Worm (Caenorhabditis elegans) whole organism, late embryonic: ENCODE results near the gene R13D11.3.

ENCODE experiments used
- ceh-2 ChIP-seq: sonication (generic microtip); optimal IDR thresholded peaks from 2 replicates; lab custom pipeline; 2016; ENCODE audit warnings: missing genotype, missing genetic modification characterization, missing compliant biosample characterization
- ceh-31 ChIP-seq: sonication (generic microtip); optimal IDR thresholded peaks from 2 replicates; lab custom pipeline; 2016; ENCODE audit warnings: missing genetic modification characterization, missing compliant biosample characterization
- ceh-34 ChIP-seq: sonication (generic microtip); optimal IDR thresholded peaks from 2 replicates; lab custom pipeline; 2016; ENCODE audit warnings: mild to moderate bottlenecking, missing genetic modification characterization, missing compliant biosample characterization
- dmd-4 ChIP-seq: sonication (generic microtip); optimal IDR thresholded peaks from 2 replicates; lab custom pipeline; 2016; ENCODE audit warnings: borderline replicate concordance, missing genetic modification characterization, missing compliant biosample characterization
- dve-1 ChIP-seq: sonication (generic microtip); optimal IDR thresholded peaks from 2 replicates; lab custom pipeline; 2017; ENCODE audit warnings: antibody characterized with exemption, mild to moderate bottlenecking, missing genetic modification characterization, missing compliant biosample characterization
- elt-4 ChIP-seq: sonication (generic microtip); optimal IDR thresholded peaks from 2 replicates; lab custom pipeline; 2016; ENCODE audit warnings: missing genetic modification characterization, missing compliant biosample characterization
- fax-1 ChIP-seq: sonication (generic microtip); optimal IDR thresholded peaks from 2 replicates; lab custom pipeline; 2016; ENCODE audit warnings: missing genotype, missing genetic modification characterization, missing compliant biosample characterization
- fkh-6 ChIP-seq: sonication (generic microtip); optimal IDR thresholded peaks from 2 replicates; lab custom pipeline; 2016; ENCODE audit warnings: missing genetic modification characterization, missing compliant biosample characterization
- gmeb-2 ChIP-seq: sonication (generic microtip); optimal IDR thresholded peaks from 2 replicates; lab custom pipeline; 2016; ENCODE audit warnings: missing genetic modification characterization, inconsistent platforms, missing compliant biosample characterization
- hlh-15 ChIP-seq: sonication (generic microtip); optimal IDR thresholded peaks from 2 replicates; lab custom pipeline; 2016; ENCODE audit warnings: missing genetic modification characterization, missing compliant biosample characterization
- lim-6 ChIP-seq: sonication (generic microtip); optimal IDR thresholded peaks from 2 replicates; lab custom pipeline; 2016; ENCODE audit warnings: missing genetic modification characterization, missing compliant biosample characterization
- lin-11 ChIP-seq: fragments of 200-800 bp; sonication (Bioruptor generic); optimal IDR thresholded peaks from 2 replicates; lab custom pipeline; 2018; ENCODE audit warnings: mild to moderate bottlenecking, missing genetic modification characterization, missing compliant biosample characterization
- nhr-232 ChIP-seq: sonication (generic microtip); optimal IDR thresholded peaks from 2 replicates; lab custom pipeline; 2016; ENCODE audit warnings: missing genetic modification characterization, missing compliant biosample characterization
- npax-4 ChIP-seq: sonication (generic microtip); optimal IDR thresholded peaks from 2 replicates; lab custom pipeline; 2016; ENCODE audit warnings: missing genetic modification characterization, missing compliant biosample characterization
- pag-3 ChIP-seq: sonication (generic microtip); optimal IDR thresholded peaks from 2 replicates; lab custom pipeline; 2016; ENCODE audit warnings: missing compliant biosample characterization, missing genetic modification characterization, borderline replicate concordance
- pax-1 ChIP-seq: fragments of 150-350 bp; optimal IDR thresholded peaks from 2 replicates; lab custom pipeline; 2014; ENCODE audit warnings: missing biosample characterization, missing genetic modification characterization
- pha-2 ChIP-seq: sonication (generic microtip); optimal IDR thresholded peaks from 2 replicates; lab custom pipeline; 2017; ENCODE audit warnings: mild to moderate bottlenecking, missing genetic modification characterization, missing compliant biosample characterization
- pha-4 ChIP-seq: fragments of 150-350 bp; optimal IDR thresholded peaks from 2 replicates; lab custom pipeline; 2018; ENCODE audit warnings: missing biosample characterization, missing genetic modification reagents, missing genetic modification characterization
- pqm-1 ChIP-seq: sonication (generic microtip); optimal IDR thresholded peaks from 2 replicates; lab custom pipeline; 2016; ENCODE audit warnings: missing genetic modification characterization, missing compliant biosample characterization
- rnt-1 ChIP-seq: sonication (generic microtip); optimal IDR thresholded peaks from 2 replicates; lab custom pipeline; 2016; ENCODE audit warnings: missing genetic modification characterization, missing compliant biosample characterization
- sdc-2 ChIP-seq: sonication (generic microtip); optimal IDR thresholded peaks from 2 replicates; lab custom pipeline; 2016; ENCODE audit warnings: missing genotype, missing genetic modification characterization, missing compliant biosample characterization
- sox-2 ChIP-seq: fragments of 200-800 bp; sonication (Bioruptor generic); IDR thresholded peaks from 2 replicates; pipeline ENCODE4 v1.3.6; 2022; ENCODE audit warnings: missing genetic modification reagents, missing genetic modification characterization, missing compliant biosample characterization
- sox-4 ChIP-seq: sonication (generic microtip); optimal IDR thresholded peaks from 2 replicates; lab custom pipeline; 2017; ENCODE audit warnings: mild to moderate bottlenecking, missing genetic modification characterization, inconsistent platforms, missing compliant biosample characterization
- syd-9 ChIP-seq: sonication (generic microtip); optimal IDR thresholded peaks from 2 replicates; lab custom pipeline; 2016; ENCODE audit warnings: mild to moderate bottlenecking, missing genetic modification characterization, moderate library complexity, missing compliant biosample characterization
- tbx-7 ChIP-seq: sonication (generic microtip); optimal IDR thresholded peaks from 2 replicates; lab custom pipeline; 2016; ENCODE audit warnings: missing genotype, missing genetic modification characterization, missing compliant biosample characterization
- ttx-3 ChIP-seq: sonication (generic microtip); optimal IDR thresholded peaks from 2 replicates; lab custom pipeline; 2016; ENCODE audit warnings: missing genetic modification reagents, missing genetic modification characterization, missing compliant biosample characterization
- unc-3 ChIP-seq, 2 experiments: fragments of 200-800 bp in 1 of 2; sonication (Bioruptor generic) in 1 of 2; sonication (generic microtip) in 1 of 2; conservative IDR thresholded peaks in 1 of 2; optimal IDR thresholded peaks in 1 of 2; 2 replicates each; pipeline versions ENCODE4 v1.3.6 to Lab custom; 2016 to 2022; ENCODE audit warnings: missing compliant biosample characterization in 2 of 2, missing genetic modification characterization in 2 of 2, missing genetic modification reagents in 1 of 2
- unc-42 ChIP-seq: sonication (generic microtip); optimal IDR thresholded peaks from 2 replicates; lab custom pipeline; 2016; ENCODE audit warnings: missing genotype, missing genetic modification characterization, missing compliant biosample characterization
- unc-55 ChIP-seq: sonication (generic microtip); optimal IDR thresholded peaks from 2 replicates; lab custom pipeline; 2017; ENCODE audit warnings: missing biosample characterization, missing genetic modification reagents, missing genetic modification characterization
- unc-86 ChIP-seq: sonication (generic microtip); optimal IDR thresholded peaks from 2 replicates; lab custom pipeline; 2016; ENCODE audit warnings: missing genetic modification characterization, missing compliant biosample characterization

Gene R13D11.3

DNA sequence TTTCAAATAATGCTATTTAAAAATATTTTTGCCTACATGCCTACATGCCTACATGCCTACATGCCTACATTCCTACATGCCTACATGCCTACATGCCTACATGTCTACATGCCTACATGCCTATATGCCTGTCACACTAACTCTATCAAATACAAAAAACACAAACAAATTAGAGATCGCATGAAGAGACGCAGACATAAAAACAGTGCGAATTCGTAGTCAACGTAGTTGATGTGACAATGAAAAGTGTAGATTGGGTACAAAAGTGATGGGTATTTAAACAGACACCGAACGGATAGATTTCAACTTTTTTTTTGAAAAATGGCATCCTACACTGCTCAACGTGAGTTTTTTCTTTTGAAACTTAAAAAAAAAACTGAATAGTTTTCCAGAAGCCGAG lies 37.5 kb upstream of the R13D11.3 start, which contains the start of gene R09E12.9:
R09E12.9 (plus strand) TSS at position 316 of the 400 bp plus-strand sequence.
- TF ChIP-seq fkh-6 (no peak), tbx-7 (tag; lab: Kevin White, UChicago) (no peak), sox-2 (GFP tag; lab: Robert Waterston, UW) (no peak)

DNA sequence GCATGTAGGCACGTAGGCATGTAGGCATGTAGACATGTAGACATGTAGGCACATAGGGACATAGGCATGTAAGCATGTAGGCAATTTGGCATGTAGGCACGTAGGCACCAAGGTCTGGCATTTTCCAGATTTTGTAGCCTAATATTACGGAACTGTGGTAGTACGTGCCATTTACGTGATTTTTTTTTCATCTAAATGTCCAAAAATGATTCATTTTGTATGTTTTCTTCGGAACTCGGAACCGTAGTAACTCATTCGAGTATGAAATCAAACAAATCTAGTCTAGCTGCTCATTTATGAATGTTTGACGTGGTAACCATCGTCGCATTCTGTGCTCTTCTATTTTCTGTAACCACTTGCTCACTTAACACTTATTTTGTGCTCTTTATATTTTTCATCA lies 36.5 kb upstream of the R13D11.3 start, which contains the start of gene srbc-59:
srbc-59 (plus strand) TSS at position 301 of the 400 bp plus-strand sequence.
- no peak for TF ChIP-seq rnt-1 (tag; lab: Kevin White, UChicago)
- no peak for TF ChIP-seq ceh-31 (tag; lab: Kevin White, UChicago)
- TF ChIP-seq, all 69 proteins: peak for 0

DNA sequence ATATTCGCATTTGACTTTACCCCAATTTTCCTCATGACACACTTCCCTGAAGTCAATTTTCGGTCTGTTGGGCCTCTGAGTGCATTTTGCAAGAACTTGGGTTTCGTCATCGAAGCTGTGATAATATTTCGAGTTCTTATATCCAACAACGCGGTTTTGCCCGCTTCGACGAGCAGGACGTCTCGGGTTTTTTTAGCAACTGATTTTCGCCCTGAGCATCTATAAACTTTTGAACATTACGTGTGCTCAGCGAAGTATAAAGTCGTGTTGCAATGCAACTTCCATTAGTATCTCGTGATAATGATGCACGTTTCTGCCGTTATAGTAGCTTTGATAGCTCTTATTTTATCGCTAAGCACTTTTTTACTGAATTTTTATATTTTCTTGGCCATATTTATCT lies 34.8 kb upstream of the R13D11.3 start, which contains the start of gene srbc-60:
srbc-60 (plus strand) TSS at position 301 of the 400 bp plus-strand sequence.
- TF ChIP-seq unc-42 (tag; lab: Kevin White, UChicago) (no peak), lim-6 (tag; lab: Kevin White, UChicago) (no peak), pha-2 (tag; lab: Kevin White, UChicago) (no peak), gmeb-2 (tag; lab: Kevin White, UChicago) (no peak), dve-1 (tag; lab: Kevin White, UChicago) (no peak), unc-55 (GFP tag; lab: Kevin White, UChicago) (no peak), sdc-2 (tag; lab: Kevin White, UChicago) (no peak), ttx-3 (tag; lab: Kevin White, UChicago) (no peak), pqm-1 (tag; lab: Kevin White, UChicago) (no peak), elt-4 (tag; lab: Kevin White, UChicago) (no peak), fax-1 (tag; lab: Kevin White, UChicago) (no peak), nhr-232 (no peak), pag-3 (tag; lab: Kevin White, UChicago) (no peak), ceh-31 (tag; lab: Kevin White, UChicago) (no peak), syd-9 (tag; lab: Kevin White, UChicago) (no peak)

DNA sequence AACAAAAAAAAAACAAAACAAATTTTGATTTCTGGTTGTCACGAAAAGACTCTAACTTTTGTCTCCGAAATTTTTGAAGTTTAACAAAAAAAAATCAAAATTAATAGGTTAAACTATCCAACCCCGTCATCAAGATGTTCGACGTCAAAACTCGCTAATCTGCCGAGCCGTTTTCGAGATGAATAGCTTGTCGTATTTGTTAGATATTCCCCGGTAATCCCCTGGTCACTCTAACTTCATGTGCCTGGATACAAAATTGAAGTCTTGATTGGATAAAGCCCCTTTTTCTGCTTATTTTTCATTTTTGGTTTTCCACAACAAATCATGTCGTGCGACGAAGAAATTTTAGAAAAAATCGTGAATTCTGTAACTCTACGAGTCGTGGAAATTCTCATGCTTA lies 32.4 kb upstream of the R13D11.3 start, which contains the start of gene srab-16:
srab-16 (plus strand) TSS at position 301 of the 400 bp plus-strand sequence.
- TF ChIP-seq pax-1 (tag; lab: Kevin White, UChicago) (no peak), sox-4 (tag; lab: Kevin White, UChicago) (no peak), ceh-2 (tag; lab: Kevin White, UChicago) (no peak), npax-4 (tag; lab: Kevin White, UChicago) (no peak), gmeb-2 (tag; lab: Kevin White, UChicago) (no peak), lin-11 (tag; lab: Kevin White, UChicago) (no peak)

DNA sequence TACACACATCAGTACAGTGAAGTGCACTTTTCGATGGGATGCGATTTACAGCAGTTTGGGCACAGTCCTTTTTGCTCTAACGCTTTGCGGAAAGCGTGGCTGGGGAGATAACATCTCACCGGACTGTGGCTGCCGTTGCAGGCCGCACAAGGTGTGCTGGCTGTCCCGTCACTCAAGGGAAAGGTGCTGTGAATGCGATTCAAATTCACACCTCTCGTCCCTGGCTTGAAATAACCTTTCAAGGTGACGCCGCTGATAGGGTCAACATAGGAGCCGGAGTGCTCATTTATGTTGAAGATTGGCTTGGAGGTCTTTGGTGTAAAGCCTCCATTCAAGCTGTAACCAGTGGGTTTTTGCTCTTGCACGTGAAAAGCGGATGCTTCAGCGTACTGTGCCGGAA lies 20.7 kb upstream of the R13D11.3 start:
- TF ChIP-seq sox-2 (GFP tag; lab: Robert Waterston, UW): no peak
- TF ChIP-seq elt-4 (tag; lab: Kevin White, UChicago): no peak
- TF ChIP-seq dve-1 (tag; lab: Kevin White, UChicago): no peak
- no peak for TF ChIP-seq gmeb-2 (tag; lab: Kevin White, UChicago)
- no peak for TF ChIP-seq ceh-2 (tag; lab: Kevin White, UChicago)
- no peak for TF ChIP-seq unc-86 (tag; lab: Kevin White, UChicago)
- TF ChIP-seq syd-9 (tag; lab: Kevin White, UChicago): no peak
- TF ChIP-seq unc-3 (GFP tag; conservative IDR thresholded peaks at IDR 0.05; lab: Robert Waterston, UW): no peak
- TF ChIP-seq unc-3 (tag; optimal IDR thresholded peaks at IDR 0.05; lab: Kevin White, UChicago): no peak
- TF ChIP-seq ceh-34 (tag; lab: Kevin White, UChicago): no peak
- TF ChIP-seq sdc-2 (tag; lab: Kevin White, UChicago): no peak
- TF ChIP-seq hlh-15 (tag; lab: Kevin White, UChicago): no peak
- TF ChIP-seq dmd-4 (tag; lab: Kevin White, UChicago): no peak
- no peak for TF ChIP-seq pha-4
- TF ChIP-seq npax-4 (tag; lab: Kevin White, UChicago): no peak
